Fruit fly (Drosophila melanogaster) whole organism, embryonic: ENCODE results near the gene Mst89B.

Experiments used
- Abd-B ChIP-seq: fragments of 200-800 bp; sonication (Bioruptor generic); optimal IDR thresholded peaks from 2 replicates; lab custom pipeline; 2018; ENCODE audit warnings: missing biosample characterization, mild to moderate bottlenecking, missing genetic modification characterization, moderate library complexity
- Asciz ChIP-seq: fragments of 200-800 bp; sonication (Bioruptor generic); optimal IDR thresholded peaks from 2 replicates; lab custom pipeline; 2017; ENCODE audit warnings: missing biosample characterization, mild to moderate bottlenecking, missing genetic modification characterization, missing genetic modification reagents
- Blimp-1 ChIP-seq: fragments of 200-800 bp; sonication (Bioruptor generic); optimal IDR thresholded peaks from 3 replicates; lab custom pipeline; 2018; ENCODE audit warnings: missing biosample characterization, missing genetic modification characterization, mild to moderate bottlenecking, moderate library complexity, missing genetic modification reagents
- CG10147 ChIP-seq: fragments of 200-800 bp; sonication (Bioruptor generic); optimal IDR thresholded peaks from 2 replicates; lab custom pipeline; 2019; ENCODE audit warnings: missing biosample characterization, mild to moderate bottlenecking, missing genetic modification characterization, moderate library complexity
- CG11504 ChIP-seq: fragments of 200-800 bp; sonication (Bioruptor generic); optimal IDR thresholded peaks from 3 replicates; lab custom pipeline; 2019; ENCODE audit warnings: missing biosample characterization, mild to moderate bottlenecking, missing genetic modification characterization, moderate library complexity
- CG11723 ChIP-seq: fragments of 200-800 bp; sonication (Bioruptor generic); optimal IDR thresholded peaks from 2 replicates; lab custom pipeline; 2017; ENCODE audit warnings: missing biosample characterization, mild to moderate bottlenecking, missing genetic modification characterization
- CG12391 ChIP-seq: fragments of 200-800 bp; sonication (Bioruptor generic); optimal IDR thresholded peaks from 3 replicates; lab custom pipeline; 2018; ENCODE audit warnings: missing biosample characterization, mild to moderate bottlenecking, missing genetic modification characterization, moderate library complexity
- CG14710 ChIP-seq: fragments of 200-800 bp; sonication (Bioruptor generic); optimal IDR thresholded peaks from 3 replicates; lab custom pipeline; 2019; ENCODE audit warnings: missing biosample characterization, mild to moderate bottlenecking, missing genetic modification characterization, moderate library complexity
- CG15269 ChIP-seq: fragments of 200-800 bp; sonication (Bioruptor generic); optimal IDR thresholded peaks from 2 replicates; lab custom pipeline; 2018; ENCODE audit warnings: missing biosample characterization, mild to moderate bottlenecking, missing genetic modification characterization, moderate library complexity
- CG1529 ChIP-seq: fragments of 200-800 bp; sonication (Bioruptor generic); optimal IDR thresholded peaks from 3 replicates; lab custom pipeline; 2018; ENCODE audit warnings: missing biosample characterization, missing genetic modification characterization
- CG16815 ChIP-seq: fragments of 200-800 bp; sonication (Bioruptor generic); optimal IDR thresholded peaks from 3 replicates; lab custom pipeline; 2017; ENCODE audit warnings: missing biosample characterization, mild to moderate bottlenecking, missing genetic modification characterization
- CG17359 ChIP-seq: fragments of 200-800 bp; sonication (Bioruptor generic); optimal IDR thresholded peaks from 3 replicates; lab custom pipeline; 2018; ENCODE audit warnings: missing biosample characterization, mild to moderate bottlenecking, missing genetic modification characterization, moderate library complexity
- CG2875 ChIP-seq: fragments of 200-800 bp; sonication (Bioruptor generic); optimal IDR thresholded peaks from 2 replicates; lab custom pipeline; 2017; ENCODE audit warnings: missing biosample characterization, mild to moderate bottlenecking, missing genetic modification characterization, missing genetic modification reagents
- CG30431 ChIP-seq: fragments of 200-800 bp; sonication (Bioruptor generic); optimal IDR thresholded peaks from 2 replicates; lab custom pipeline; 2017; ENCODE audit warnings: missing biosample characterization, missing genetic modification characterization
- CG4424 ChIP-seq: fragments of 200-800 bp; sonication (Bioruptor generic); optimal IDR thresholded peaks from 3 replicates; lab custom pipeline; 2016; ENCODE audit warnings: missing biosample characterization, missing genetic modification characterization
- CG7556 ChIP-seq: fragments of 200-800 bp; sonication (Bioruptor generic); optimal IDR thresholded peaks from 2 replicates; lab custom pipeline; 2017; ENCODE audit warnings: missing biosample characterization, mild to moderate bottlenecking, missing genetic modification characterization
- CG8089 ChIP-seq: fragments of 200-800 bp; sonication (Bioruptor generic); optimal IDR thresholded peaks from 3 replicates; lab custom pipeline; 2016; ENCODE audit warnings: missing biosample characterization, missing genetic modification characterization
- D ChIP-seq, 2 experiments: fragments of 200-800 bp in 1 of 2; fragments of >200 bp in 1 of 2; sonication (Bioruptor generic) in 1 of 2; optimal IDR thresholded peaks; 2 replicates in 1 of 2; 3 replicates in 1 of 2; lab custom pipeline; 2017; ENCODE audit warnings: mild to moderate bottlenecking in 1 of 2, missing biosample characterization in 1 of 2, missing genetic modification characterization in 1 of 2, missing genetic modification reagents in 1 of 2
- D19A ChIP-seq: fragments of 200-800 bp; optimal IDR thresholded peaks from 3 replicates; lab custom pipeline; 2019; ENCODE audit warnings: missing biosample characterization, mild to moderate bottlenecking, missing genetic modification characterization, moderate library complexity
- D19B ChIP-seq: fragments of 200-800 bp; sonication (Bioruptor generic); optimal IDR thresholded peaks from 2 replicates; lab custom pipeline; 2017; ENCODE audit warnings: missing biosample characterization, mild to moderate bottlenecking, missing genetic modification characterization
- E2f1 ChIP-seq: fragments of 200-800 bp; sonication (Bioruptor generic); IDR thresholded peaks from 2 replicates; pipeline ENCODE4 v1.3.6; 2022; ENCODE audit warnings: missing biosample characterization, missing genetic modification characterization
- Eip74EF ChIP-seq, 2 experiments: fragments of 200-800 bp in 1 of 2; fragments of >200 bp in 1 of 2; sonication (Bioruptor generic) in 1 of 2; optimal IDR thresholded peaks; 2 replicates each; lab custom pipeline; 2017 to 2019; ENCODE audit warnings: missing biosample characterization in 2 of 2, missing genetic modification characterization in 2 of 2, mild to moderate bottlenecking in 1 of 2, moderate library complexity in 1 of 2
- Fer1 ChIP-seq: fragments of 200-800 bp; sonication (Bioruptor generic); optimal IDR thresholded peaks from 2 replicates; lab custom pipeline; 2017; ENCODE audit warnings: missing biosample characterization, mild to moderate bottlenecking, missing genetic modification characterization
- H2.0 ChIP-seq: fragments of 200-800 bp; sonication (Bioruptor generic); IDR thresholded peaks from 2 replicates; pipeline ENCODE4 v1.3.6; 2022; ENCODE audit warnings: missing biosample characterization, missing genetic modification characterization
- Hmx ChIP-seq: fragments of 200-800 bp; sonication (Bioruptor generic); optimal IDR thresholded peaks from 2 replicates; lab custom pipeline; 2016; ENCODE audit warnings: missing biosample characterization, missing genetic modification characterization
- Hr51 ChIP-seq, 2 experiments: fragments of 200-800 bp; sonication (Bioruptor generic); optimal IDR thresholded peaks; 2 replicates in 1 of 2; 3 replicates in 1 of 2; lab custom pipeline; 2016 to 2018; ENCODE audit warnings: missing biosample characterization in 2 of 2, missing genetic modification characterization in 2 of 2, mild to moderate bottlenecking in 1 of 2, moderate library complexity in 1 of 2
- Med ChIP-seq: fragments of 200-800 bp; sonication (Bioruptor generic); peaks from one replicate; lab custom pipeline; 2016; ENCODE audit warnings: missing biosample characterization, missing genetic modification characterization, mild to moderate bottlenecking, inconsistent platforms, moderate library complexity
- Meics ChIP-seq: fragments of 200-800 bp; sonication (Bioruptor generic); optimal IDR thresholded peaks from 2 replicates; lab custom pipeline; 2017; ENCODE audit warnings: missing biosample characterization, mild to moderate bottlenecking, missing genetic modification characterization
- Oli ChIP-seq: fragments of 200-800 bp; sonication (Bioruptor generic); optimal IDR thresholded peaks from 2 replicates; lab custom pipeline; 2018; ENCODE audit warnings: missing biosample characterization, mild to moderate bottlenecking, missing genetic modification characterization, moderate library complexity
- PHDP ChIP-seq: fragments of 200-800 bp; sonication (Bioruptor generic); optimal IDR thresholded peaks from 3 replicates; lab custom pipeline; 2018; ENCODE audit warnings: missing biosample characterization, mild to moderate bottlenecking, missing genetic modification characterization, moderate library complexity
- Sox102F ChIP-seq: fragments of 200-800 bp; sonication (Bioruptor generic); optimal IDR thresholded peaks from 2 replicates; lab custom pipeline; 2018; ENCODE audit warnings: missing biosample characterization, mild to moderate bottlenecking, missing genetic modification characterization, moderate library complexity
- Usf ChIP-seq: fragments of 200-800 bp; sonication (Bioruptor generic); optimal IDR thresholded peaks from 2 replicates; lab custom pipeline; 2017; ENCODE audit warnings: missing genotype, missing biosample characterization, missing genetic modification characterization
- Xbp1 ChIP-seq: fragments of 200-800 bp; sonication (Bioruptor generic); optimal IDR thresholded peaks from 3 replicates; lab custom pipeline; 2016; ENCODE audit warnings: missing biosample characterization, mild to moderate bottlenecking, missing genetic modification characterization
- ap ChIP-seq: fragments of 200-800 bp; sonication (Bioruptor generic); IDR thresholded peaks from 2 replicates; pipeline ENCODE4 v1.3.6; 2022; ENCODE audit warnings: missing biosample characterization, missing genetic modification characterization
- az2 ChIP-seq: fragments of 200-800 bp; sonication (Bioruptor generic); optimal IDR thresholded peaks from 3 replicates; lab custom pipeline; 2016; ENCODE audit warnings: missing biosample characterization, missing genetic modification characterization
- bcd ChIP-seq: fragments of 200-800 bp; sonication (Bioruptor generic); optimal IDR thresholded peaks from 2 replicates; lab custom pipeline; 2017; ENCODE audit warnings: missing biosample characterization, mild to moderate bottlenecking, missing genetic modification characterization
- fru ChIP-seq: fragments of >200 bp; optimal IDR thresholded peaks from 2 replicates; lab custom pipeline; 2017
- gem ChIP-seq: fragments of 200-800 bp; sonication (Bioruptor generic); optimal IDR thresholded peaks from 2 replicates; lab custom pipeline; 2019; ENCODE audit warnings: missing biosample characterization, mild to moderate bottlenecking, missing genetic modification characterization, moderate library complexity
- lola ChIP-seq, 3 experiments: fragments of >200 bp in 2 of 3; fragments of 200-800 bp in 1 of 3; sonication (Bioruptor generic) in 1 of 3; optimal IDR thresholded peaks; 2 replicates each; lab custom pipeline; 2017 to 2019; ENCODE audit warnings: missing biosample characterization in 3 of 3, missing genetic modification characterization in 3 of 3, mild to moderate bottlenecking in 1 of 3, moderate library complexity in 1 of 3
- nmo ChIP-seq: fragments of 200-800 bp; sonication (Bioruptor generic); optimal IDR thresholded peaks from 2 replicates; lab custom pipeline; 2018; ENCODE audit warnings: missing biosample characterization, mild to moderate bottlenecking, missing genetic modification characterization, moderate library complexity
- nom ChIP-seq: fragments of 200-800 bp; sonication (Bioruptor generic); optimal IDR thresholded peaks from 2 replicates; lab custom pipeline; 2017; ENCODE audit warnings: missing biosample characterization, missing genetic modification characterization, mild to moderate bottlenecking, moderate library complexity, missing genetic modification reagents
- org-1 ChIP-seq: fragments of 200-800 bp; sonication (Bioruptor generic); optimal IDR thresholded peaks from 2 replicates; lab custom pipeline; 2017; ENCODE audit warnings: missing biosample characterization, missing genetic modification characterization
- pb ChIP-seq: fragments of 200-800 bp; sonication (Bioruptor generic); optimal IDR thresholded peaks from 3 replicates; lab custom pipeline; 2016; ENCODE audit warnings: missing biosample characterization, missing genetic modification characterization
- phol ChIP-seq: fragments of 200-800 bp; sonication (Bioruptor generic); optimal IDR thresholded peaks from 3 replicates; lab custom pipeline; 2018; ENCODE audit warnings: missing biosample characterization, mild to moderate bottlenecking, missing genetic modification characterization, moderate library complexity
- tap ChIP-seq: fragments of 200-800 bp; optimal IDR thresholded peaks from 3 replicates; lab custom pipeline; 2019; ENCODE audit warnings: missing biosample characterization, mild to moderate bottlenecking, missing genetic modification characterization, moderate library complexity
- trem ChIP-seq: fragments of 200-800 bp; optimal IDR thresholded peaks from 3 replicates; lab custom pipeline; 2019; ENCODE audit warnings: missing biosample characterization, mild to moderate bottlenecking, missing genetic modification characterization, moderate library complexity
- vnd ChIP-seq: fragments of 200-800 bp; sonication (Bioruptor generic); IDR thresholded peaks from 3 replicates; pipeline ENCODE4 v1.3.6; 2022; ENCODE audit warnings: missing biosample characterization, missing genetic modification characterization; ENCODE audit not compliant: partially characterized antibody
- zfh2 ChIP-seq: fragments of 200-800 bp; sonication (Bioruptor generic); optimal IDR thresholded peaks from 2 replicates; lab custom pipeline; 2016; ENCODE audit warnings: missing biosample characterization, missing genetic modification characterization

The Mst89B gene

DNA sequence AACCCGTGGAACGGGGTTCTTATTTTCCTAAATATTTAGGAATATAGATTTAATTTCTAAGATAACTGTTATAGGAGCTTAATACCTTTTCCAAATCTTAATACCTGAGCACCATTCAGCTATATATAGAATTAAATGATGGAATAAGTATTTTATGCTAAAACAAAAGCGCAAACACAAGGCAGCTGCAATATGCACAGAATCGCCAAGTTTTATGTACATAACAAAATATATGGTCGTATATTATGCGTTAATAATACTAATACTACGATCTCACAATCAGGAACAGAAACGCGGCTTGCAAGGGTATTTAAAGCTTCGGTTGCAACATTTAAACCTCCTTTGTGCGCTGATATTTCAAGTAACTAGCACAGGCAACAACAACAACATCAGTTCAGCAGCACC, 32.1 kb upstream of the Mst89B start (continued):
- TF ChIP-seq Blimp-1 (GFP tag; lab: Kevin White, UChicago), result peak; percentile 1
- peak; percentile 47 for TF ChIP-seq D19B (GFP tag; lab: Kevin White, UChicago)
- peak; percentile 4 for TF ChIP-seq Med
- TF ChIP-seq CG10147, result peak; percentile 33
- peak; percentile 49 for TF ChIP-seq Sox102F
- TF ChIP-seq CG8089, result no peak
- TF ChIP-seq PHDP, result peak; percentile 15
- no peak for TF ChIP-seq zfh2 (GFP tag; lab: Kevin White, UChicago)
- TF ChIP-seq Xbp1 (GFP tag; lab: Kevin White, UChicago), result peak; percentile 11
- peak in 1 of 3 experiments; percentile 52 for TF ChIP-seq lola (GFP tag; optimal IDR thresholded peaks at IDR 0.05; lab: Kevin White, UChicago)
- peak; percentile 45 for TF ChIP-seq CG4424 (GFP tag; lab: Kevin White, UChicago)
- TF ChIP-seq CG15269, result no peak
- TF ChIP-seq ap (GFP tag; lab: Robert Waterston, UW), result no peak
- TF ChIP-seq Hmx, result peak; percentile 30
- TF ChIP-seq D19A (tag; lab: Kevin White, UChicago), result peak; percentile 97
- peak; percentile 31 for TF ChIP-seq Abd-B (GFP tag; lab: Kevin White, UChicago)
- no peak for TF ChIP-seq E2f1 (GFP tag; lab: Robert Waterston, UW)
- no peak for TF ChIP-seq D (optimal IDR thresholded peaks at IDR 0.05; lab: Kevin White, UChicago)
- peak; percentile 54 for TF ChIP-seq D (GFP tag; optimal IDR thresholded peaks at IDR 0.05; lab: Kevin White, UChicago)
- peak; percentile 79 for TF ChIP-seq CG7556 (GFP tag; lab: Kevin White, UChicago)
- TF ChIP-seq CG1529 (GFP tag; lab: Kevin White, UChicago), result peak; percentile 41
- peak; percentile 66 for TF ChIP-seq Oli (tag; lab: Kevin White, UChicago)
- peak; percentile 69 for TF ChIP-seq CG11504 (tag; lab: Kevin White, UChicago)
- TF ChIP-seq trem (tag; lab: Kevin White, UChicago), result peak; percentile 2
- TF ChIP-seq H2.0 (GFP tag; lab: Robert Waterston, UW), result no peak
- peak in 1 of 2 experiments; percentile 17 for TF ChIP-seq Eip74EF (GFP tag; optimal IDR thresholded peaks at IDR 0.05; lab: Kevin White, UChicago)
- TF ChIP-seq CG17359 (tag; lab: Kevin White, UChicago), result peak; percentile 50
- peak; percentile 28 for TF ChIP-seq CG16815 (GFP tag; lab: Kevin White, UChicago)
- no peak for TF ChIP-seq fru (lab: Kevin White, UChicago)
- peak; percentile 71 for TF ChIP-seq phol (tag; lab: Kevin White, UChicago)
- TF ChIP-seq org-1, result no peak
- TF ChIP-seq tap, result peak; percentile 8
- TF ChIP-seq az2 (GFP tag; lab: Kevin White, UChicago), result peak; percentile 37
- TF ChIP-seq bcd (GFP tag; lab: Kevin White, UChicago), result peak; percentile 26
- TF ChIP-seq vnd (GFP tag; lab: Robert Waterston, UW), result no peak
- TF ChIP-seq CG14710 (tag; lab: Kevin White, UChicago), result peak; percentile 62
- TF ChIP-seq gem (tag; lab: Kevin White, UChicago), result peak; percentile 72
- TF ChIP-seq Asciz, result peak; percentile 66
- TF ChIP-seq pb (GFP tag; lab: Kevin White, UChicago), result no peak
- peak; percentile 6 for TF ChIP-seq CG30431 (GFP tag; lab: Kevin White, UChicago)
- peak; percentile 68 for TF ChIP-seq nmo (GFP tag; lab: Kevin White, UChicago)
- peak; percentile 11 for TF ChIP-seq CG11723 (GFP tag; lab: Kevin White, UChicago)
- peak; percentile 40 for TF ChIP-seq CG12391 (tag; lab: Kevin White, UChicago)
- peak; percentile 44 for TF ChIP-seq Meics (GFP tag; lab: Kevin White, UChicago)
- peak; percentile 23 for TF ChIP-seq Usf (GFP tag; lab: Kevin White, UChicago)
- TF ChIP-seq CG2875 (GFP tag; lab: Kevin White, UChicago), result peak; percentile 42
- TF ChIP-seq nom (GFP tag; lab: Kevin White, UChicago), result peak; percentile 63
- peak in 1 of 2 experiments; percentile 55 for TF ChIP-seq Hr51 (GFP tag; optimal IDR thresholded peaks at IDR 0.05; lab: Kevin White, UChicago)
- TF ChIP-seq Fer1 (GFP tag; lab: Kevin White, UChicago), result no peak
